Fruit fly (Drosophila melanogaster) whole organism, embryonic: ENCODE measurements around the gene CG9626.

ENCODE experiments used
- Atf6 ChIP-seq: fragments of 200-800 bp; sonication (Bioruptor generic); IDR thresholded peaks from 2 replicates; pipeline ENCODE4 v1.3.6; 2022; ENCODE audit warnings: missing biosample characterization, missing genetic modification characterization
- CG10147 ChIP-seq: fragments of 200-800 bp; sonication (Bioruptor generic); optimal IDR thresholded peaks from 2 replicates; lab custom pipeline; 2019; ENCODE audit warnings: missing biosample characterization, mild to moderate bottlenecking, missing genetic modification characterization, moderate library complexity
- CG10209 ChIP-seq: fragments of 200-800 bp; sonication (Bioruptor generic); optimal IDR thresholded peaks from 3 replicates; lab custom pipeline; 2017; ENCODE audit warnings: missing biosample characterization, mild to moderate bottlenecking, missing genetic modification characterization, missing genetic modification reagents
- CG1024 ChIP-seq: fragments of 200-800 bp; sonication (Bioruptor generic); IDR thresholded peaks from 2 replicates; pipeline ENCODE4 v1.3.6; 2022; ENCODE audit warnings: missing biosample characterization, missing genetic modification characterization
- CG10267 ChIP-seq: fragments of 200-800 bp; sonication (Bioruptor generic); optimal IDR thresholded peaks from 2 replicates; lab custom pipeline; 2018; ENCODE audit warnings: missing biosample characterization, mild to moderate bottlenecking, missing genetic modification characterization, moderate library complexity
- CG10274 ChIP-seq: fragments of 200-800 bp; sonication (Bioruptor generic); optimal IDR thresholded peaks from 3 replicates; lab custom pipeline; 2017; ENCODE audit warnings: missing biosample characterization, mild to moderate bottlenecking, missing genetic modification characterization
- CG10462 ChIP-seq: fragments of 200-800 bp; sonication (Bioruptor generic); optimal IDR thresholded peaks from 2 replicates; lab custom pipeline; 2016; ENCODE audit warnings: missing biosample characterization, missing genetic modification characterization
- CG10979 ChIP-seq: fragments of 200-800 bp; sonication (Bioruptor generic); optimal IDR thresholded peaks from 2 replicates; lab custom pipeline; 2018; ENCODE audit warnings: missing biosample characterization, mild to moderate bottlenecking, missing genetic modification characterization, moderate library complexity
- CG11085 ChIP-seq: fragments of 200-800 bp; sonication (Bioruptor generic); IDR thresholded peaks from 2 replicates; pipeline ENCODE4 v1.3.6; 2022; ENCODE audit warnings: missing biosample characterization, missing genetic modification characterization
- CG11504 ChIP-seq: fragments of 200-800 bp; sonication (Bioruptor generic); optimal IDR thresholded peaks from 3 replicates; lab custom pipeline; 2019; ENCODE audit warnings: missing biosample characterization, mild to moderate bottlenecking, missing genetic modification characterization, moderate library complexity
- CG12219 ChIP-seq: fragments of 200-800 bp; sonication (Bioruptor generic); optimal IDR thresholded peaks from 3 replicates; lab custom pipeline; 2018; ENCODE audit warnings: missing biosample characterization, mild to moderate bottlenecking, missing genetic modification characterization
- CG12942 ChIP-seq: fragments of 200-800 bp; sonication (Bioruptor generic); optimal IDR thresholded peaks from 3 replicates; lab custom pipeline; 2016; ENCODE audit warnings: missing biosample characterization, missing genetic modification characterization
- CG13424 ChIP-seq: fragments of 200-800 bp; sonication (Bioruptor generic); optimal IDR thresholded peaks from 2 replicates; lab custom pipeline; 2019; ENCODE audit warnings: missing biosample characterization, mild to moderate bottlenecking, missing genetic modification characterization, moderate library complexity
- CG14965 ChIP-seq: fragments of 200-800 bp; sonication (Bioruptor generic); optimal IDR thresholded peaks from 2 replicates; lab custom pipeline; 2016; ENCODE audit warnings: missing biosample characterization, missing genetic modification characterization, borderline replicate concordance
- CG15269 ChIP-seq: fragments of 200-800 bp; sonication (Bioruptor generic); optimal IDR thresholded peaks from 2 replicates; lab custom pipeline; 2018; ENCODE audit warnings: missing biosample characterization, mild to moderate bottlenecking, missing genetic modification characterization, moderate library complexity
- CG15696 ChIP-seq: fragments of 200-800 bp; sonication (Bioruptor generic); optimal IDR thresholded peaks from 2 replicates; lab custom pipeline; 2019; ENCODE audit warnings: missing biosample characterization, mild to moderate bottlenecking, missing genetic modification characterization, moderate library complexity
- CG17385 ChIP-seq: fragments of 200-800 bp; sonication (Bioruptor generic); optimal IDR thresholded peaks from 3 replicates; lab custom pipeline; 2018; ENCODE audit warnings: missing biosample characterization, mild to moderate bottlenecking, missing genetic modification characterization
- CG17829 ChIP-seq: fragments of 200-800 bp; optimal IDR thresholded peaks from 2 replicates; lab custom pipeline; 2019; ENCODE audit warnings: missing biosample characterization, mild to moderate bottlenecking, missing genetic modification characterization, moderate library complexity
- CG17912 ChIP-seq: fragments of 200-800 bp; sonication (Bioruptor generic); optimal IDR thresholded peaks from 2 replicates; lab custom pipeline; 2018; ENCODE audit warnings: missing biosample characterization, mild to moderate bottlenecking, missing genetic modification characterization
- CG2678 ChIP-seq: fragments of 200-800 bp; sonication (Bioruptor generic); optimal IDR thresholded peaks from 3 replicates; lab custom pipeline; 2019; ENCODE audit warnings: missing biosample characterization, mild to moderate bottlenecking, missing genetic modification characterization, moderate library complexity
- CG2712 ChIP-seq: fragments of 200-800 bp; optimal IDR thresholded peaks from 3 replicates; lab custom pipeline; 2019; ENCODE audit warnings: missing biosample characterization, mild to moderate bottlenecking, missing genetic modification characterization, moderate library complexity
- CG30403 ChIP-seq: fragments of 200-800 bp; sonication (Bioruptor generic); optimal IDR thresholded peaks from 3 replicates; lab custom pipeline; 2016; ENCODE audit warnings: missing biosample characterization, missing genetic modification characterization
- CG32532 ChIP-seq: fragments of 200-800 bp; sonication (Bioruptor generic); IDR thresholded peaks from 2 replicates; pipeline ENCODE4 v1.3.6; 2022; ENCODE audit warnings: missing biosample characterization, missing genetic modification characterization
- CG4854 ChIP-seq: fragments of 200-800 bp; sonication (Bioruptor generic); optimal IDR thresholded peaks from 2 replicates; lab custom pipeline; 2016; ENCODE audit warnings: missing biosample characterization, missing genetic modification characterization, inconsistent platforms
- CG6654 ChIP-seq: fragments of 200-800 bp; sonication (Bioruptor generic); optimal IDR thresholded peaks from 2 replicates; lab custom pipeline; 2017; ENCODE audit warnings: missing biosample characterization, mild to moderate bottlenecking, missing genetic modification characterization
- CG8388 ChIP-seq: fragments of 200-800 bp; sonication (Bioruptor generic); optimal IDR thresholded peaks from 2 replicates; lab custom pipeline; 2019; ENCODE audit warnings: missing biosample characterization, mild to moderate bottlenecking, missing genetic modification characterization, moderate library complexity
- CG8924 ChIP-seq: fragments of 200-800 bp; optimal IDR thresholded peaks from 3 replicates; lab custom pipeline; 2019; ENCODE audit warnings: missing biosample characterization, mild to moderate bottlenecking, missing genetic modification characterization, moderate library complexity
- CHES-1-like ChIP-seq: fragments of 200-800 bp; sonication (Bioruptor generic); optimal IDR thresholded peaks from 2 replicates; lab custom pipeline; 2016; ENCODE audit warnings: missing biosample characterization, missing genetic modification characterization
- Drgx ChIP-seq: fragments of 200-800 bp; sonication (Bioruptor generic); IDR thresholded peaks from 2 replicates; pipeline ENCODE4 v1.3.6; 2022; ENCODE audit warnings: missing biosample characterization, missing genetic modification characterization
- Ets65A ChIP-seq: fragments of 200-800 bp; sonication (Bioruptor generic); peaks from one replicate; lab custom pipeline; 2016; ENCODE audit warnings: missing biosample characterization, missing genetic modification characterization
- Fer1 ChIP-seq: fragments of 200-800 bp; sonication (Bioruptor generic); optimal IDR thresholded peaks from 2 replicates; lab custom pipeline; 2017; ENCODE audit warnings: missing biosample characterization, mild to moderate bottlenecking, missing genetic modification characterization
- Fer3 ChIP-seq: fragments of 200-800 bp; sonication (Bioruptor generic); optimal IDR thresholded peaks from 2 replicates; lab custom pipeline; 2018; ENCODE audit warnings: missing biosample characterization, mild to moderate bottlenecking, missing genetic modification characterization, moderate library complexity
- Meics ChIP-seq: fragments of 200-800 bp; sonication (Bioruptor generic); optimal IDR thresholded peaks from 2 replicates; lab custom pipeline; 2017; ENCODE audit warnings: missing biosample characterization, mild to moderate bottlenecking, missing genetic modification characterization
- Mes4 ChIP-seq: fragments of 200-800 bp; sonication (Bioruptor generic); optimal IDR thresholded peaks from 2 replicates; lab custom pipeline; 2016; ENCODE audit warnings: missing biosample characterization, missing genetic modification characterization
- Nf-YC ChIP-seq: fragments of 200-800 bp; optimal IDR thresholded peaks from 3 replicates; lab custom pipeline; 2019; ENCODE audit warnings: missing biosample characterization, mild to moderate bottlenecking, missing genetic modification characterization, moderate library complexity
- Usf ChIP-seq: fragments of 200-800 bp; sonication (Bioruptor generic); optimal IDR thresholded peaks from 2 replicates; lab custom pipeline; 2017; ENCODE audit warnings: missing genotype, missing biosample characterization, missing genetic modification characterization
- Xbp1 ChIP-seq: fragments of 200-800 bp; sonication (Bioruptor generic); optimal IDR thresholded peaks from 3 replicates; lab custom pipeline; 2016; ENCODE audit warnings: missing biosample characterization, mild to moderate bottlenecking, missing genetic modification characterization
- al ChIP-seq: fragments of 200-800 bp; sonication (Bioruptor generic); IDR thresholded peaks from 2 replicates; pipeline ENCODE4 v1.3.6; 2022; ENCODE audit warnings: missing biosample characterization, missing genetic modification characterization
- aop ChIP-seq: fragments of 200-800 bp; sonication (Bioruptor generic); IDR thresholded peaks from 2 replicates; pipeline ENCODE4 v1.3.6; 2022; ENCODE audit warnings: missing biosample characterization, missing genetic modification characterization
- ase ChIP-seq: fragments of 200-800 bp; sonication (Bioruptor generic); IDR thresholded peaks from 3 replicates; pipeline ENCODE4 v1.3.6; 2022; ENCODE audit warnings: missing biosample characterization, missing genetic modification characterization
- cg ChIP-seq: fragments of 200-800 bp; sonication (Bioruptor generic); optimal IDR thresholded peaks from 3 replicates; lab custom pipeline; 2019; ENCODE audit warnings: missing biosample characterization, mild to moderate bottlenecking, missing genetic modification characterization, moderate library complexity
- dm ChIP-seq: fragments of 200-800 bp; sonication (Bioruptor generic); optimal IDR thresholded peaks from 3 replicates; lab custom pipeline; 2016; ENCODE audit warnings: missing biosample characterization, missing genetic modification characterization
- dmrt99B ChIP-seq: fragments of 200-800 bp; sonication (Bioruptor generic); optimal IDR thresholded peaks from 2 replicates; lab custom pipeline; 2018; ENCODE audit warnings: missing biosample characterization, mild to moderate bottlenecking, missing genetic modification characterization, moderate library complexity
- esg ChIP-seq: fragments of 200-800 bp; sonication (Bioruptor generic); conservative IDR thresholded peaks from 2 replicates; pipeline ENCODE4 v1.3.6; 2022; ENCODE audit warnings: missing biosample characterization, missing genetic modification characterization
- gsb ChIP-seq: fragments of 200-800 bp; sonication (Bioruptor generic); IDR thresholded peaks from 2 replicates; pipeline ENCODE4 v1.3.6; 2022; ENCODE audit warnings: missing biosample characterization, missing genetic modification characterization
- kah ChIP-seq: fragments of 200-800 bp; sonication (Bioruptor generic); optimal IDR thresholded peaks from 2 replicates; lab custom pipeline; 2018; ENCODE audit warnings: missing biosample characterization, mild to moderate bottlenecking, missing genetic modification characterization
- lmd ChIP-seq: fragments of 200-800 bp; sonication (Bioruptor generic); IDR thresholded peaks from 2 replicates; pipeline ENCODE4 v1.3.6; 2022; ENCODE audit warnings: missing biosample characterization, missing genetic modification characterization
- org-1 ChIP-seq: fragments of 200-800 bp; sonication (Bioruptor generic); optimal IDR thresholded peaks from 2 replicates; lab custom pipeline; 2017; ENCODE audit warnings: missing biosample characterization, missing genetic modification characterization
- row ChIP-seq: fragments of 200-800 bp; sonication (Bioruptor generic); IDR thresholded peaks from 3 replicates; pipeline ENCODE4 v1.3.6; 2022; ENCODE audit warnings: missing biosample characterization, missing genetic modification characterization
- sima ChIP-seq: fragments of 200-800 bp; sonication (Bioruptor generic); optimal IDR thresholded peaks from 2 replicates; lab custom pipeline; 2016; ENCODE audit warnings: missing biosample characterization, missing genetic modification characterization
- sqz ChIP-seq: fragments of 200-800 bp; sonication (Bioruptor generic); optimal IDR thresholded peaks from 3 replicates; lab custom pipeline; 2018; ENCODE audit warnings: missing biosample characterization, mild to moderate bottlenecking, missing genetic modification characterization

The CG9626 gene

DNA sequence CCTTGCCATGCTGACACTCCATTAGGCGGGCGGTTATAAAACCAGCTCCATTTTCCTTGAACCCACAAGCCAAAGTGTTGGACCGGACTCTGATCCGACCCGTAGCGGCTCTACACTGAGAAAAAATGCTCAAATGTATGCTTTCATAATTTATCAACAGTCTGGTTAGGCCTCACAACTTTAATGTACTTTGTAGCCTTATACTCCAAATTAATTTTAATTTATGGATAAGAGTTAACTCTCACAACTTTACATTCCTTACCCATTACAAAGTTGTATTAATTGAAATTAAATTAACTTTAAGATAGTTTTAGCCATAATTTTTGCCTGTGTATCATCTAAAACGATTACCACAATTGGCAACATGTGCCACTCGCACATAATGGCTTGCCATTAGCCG lies 44.7 kb downstream of the CG9626 start (continued):
- TF ChIP-seq CG2678 (peak; percentile 61), Atf6 (GFP tag; lab: Robert Waterston, UW) (no peak), CG11085 (GFP tag; lab: Robert Waterston, UW) (no peak), Fer1 (GFP tag; lab: Kevin White, UChicago) (peak; percentile 45), CG30403 (GFP tag; lab: Kevin White, UChicago) (peak; percentile 44), CG12942 (GFP tag; lab: Kevin White, UChicago) (no peak), CG4854 (GFP tag; lab: Kevin White, UChicago) (no peak), sqz (GFP tag; lab: Kevin White, UChicago) (no peak), CG17829 (tag; lab: Kevin White, UChicago) (no peak), CG13424 (tag; lab: Kevin White, UChicago) (peak; percentile 26), CG10462 (GFP tag; lab: Kevin White, UChicago) (no peak), aop (GFP tag; lab: Robert Waterston, UW) (no peak), row (GFP tag; lab: Robert Waterston, UW) (peak; percentile 37; the same call in 2 of the 3 replicates), CG8388 (peak; percentile 7), ase (0 out of 3 replicates have a peak, but pooled peaks have one; percentile 11), Ets65A (peak; percentile 86), CG32532 (GFP tag; lab: Robert Waterston, UW) (peak; percentile 23; the same call in 1 of the 2 replicates), CG8924 (tag; lab: Kevin White, UChicago) (peak; percentile 24), CG11504 (peak; percentile 59), Fer3 (tag; lab: Kevin White, UChicago) (peak; percentile 33), Xbp1 (GFP tag; lab: Kevin White, UChicago) (peak; percentile 9), al (GFP tag; lab: Robert Waterston, UW) (0 out of 2 replicates have a peak, but pooled peaks have one; percentile 4), CG17912 (GFP tag; lab: Kevin White, UChicago) (no peak), CG15269 (tag; lab: Kevin White, UChicago) (peak; percentile 52), CG6654 (no peak), dmrt99B (tag; lab: Kevin White, UChicago) (peak; percentile 44), org-1 (GFP tag; lab: Kevin White, UChicago) (peak; percentile 11), Usf (GFP tag; lab: Kevin White, UChicago) (no peak), CG10209 (peak; percentile 32), CG15696 (tag; lab: Kevin White, UChicago) (no peak), CG10274 (no peak), cg (GFP tag; lab: Kevin White, UChicago) (no peak), kah (no peak), CG17385 (GFP tag; lab: Kevin White, UChicago) (peak; percentile 25), dm (GFP tag; lab: Kevin White, UChicago) (no peak), sima (GFP tag; lab: Kevin White, UChicago) (no peak), CG1024 (GFP tag; lab: Robert Waterston, UW) (no peak), Mes4 (GFP tag; lab: Kevin White, UChicago) (no peak), CHES-1-like (GFP tag; lab: Kevin White, UChicago) (no peak), CG10147 (GFP tag; lab: Kevin White, UChicago) (peak; percentile 26), Meics (GFP tag; lab: Kevin White, UChicago) (peak; percentile 51), CG14965 (GFP tag; lab: Kevin White, UChicago) (no peak), CG10267 (tag; lab: Kevin White, UChicago) (no peak), Drgx (GFP tag; lab: Robert Waterston, UW) (peak; percentile 67; the same call in 1 of the 2 replicates), CG2712 (tag; lab: Kevin White, UChicago) (peak; percentile 12), esg (GFP tag; lab: Robert Waterston, UW) (no peak), CG10979 (tag; lab: Kevin White, UChicago) (peak; percentile 1), Nf-YC (no peak), CG12219 (GFP tag; lab: Kevin White, UChicago) (peak; percentile 39), gsb (peak; percentile 37; the same call in 1 of the 2 replicates), lmd (GFP tag; lab: Robert Waterston, UW) (peak; percentile 37; the same call in 1 of the 2 replicates)
